Fruit fly (Drosophila melanogaster) whole organism, embryonic: Measurements from ENCODE around the gene CG5715.

Experiments used
- Aef1 ChIP-seq: fragments of 200-800 bp; sonication (Bioruptor generic); IDR thresholded peaks from 3 replicates; pipeline ENCODE4 v1.3.6; 2022; ENCODE audit warnings: missing biosample characterization, missing genetic modification characterization
- Atf3 ChIP-seq: fragments of 200-800 bp; sonication (Bioruptor generic); optimal IDR thresholded peaks from 3 replicates; lab custom pipeline; 2016; ENCODE audit warnings: missing biosample characterization, missing genetic modification characterization
- B-H1 ChIP-seq: fragments of 200-800 bp; sonication (Bioruptor generic); IDR thresholded peaks from 3 replicates; pipeline ENCODE4 v1.3.6; 2022; ENCODE audit warnings: missing biosample characterization, missing genetic modification characterization
- Bdp1 ChIP-seq: fragments of 200-800 bp; sonication (Bioruptor generic); optimal IDR thresholded peaks from 3 replicates; lab custom pipeline; 2016; ENCODE audit warnings: missing biosample characterization, missing genetic modification characterization
- CG10147 ChIP-seq: fragments of 200-800 bp; sonication (Bioruptor generic); optimal IDR thresholded peaks from 2 replicates; lab custom pipeline; 2019; ENCODE audit warnings: missing biosample characterization, mild to moderate bottlenecking, missing genetic modification characterization, moderate library complexity
- CG10654 ChIP-seq: fragments of 200-800 bp; sonication (Bioruptor generic); optimal IDR thresholded peaks from 2 replicates; lab custom pipeline; 2016; ENCODE audit warnings: missing biosample characterization, missing genetic modification characterization
- CG11398 ChIP-seq: fragments of 200-800 bp; sonication (Bioruptor generic); optimal IDR thresholded peaks from 2 replicates; lab custom pipeline; 2016; ENCODE audit warnings: missing biosample characterization, missing genetic modification characterization
- CG12071 ChIP-seq: fragments of 200-800 bp; sonication (Bioruptor generic); optimal IDR thresholded peaks from 3 replicates; lab custom pipeline; 2018; ENCODE audit warnings: missing biosample characterization, mild to moderate bottlenecking, missing genetic modification characterization
- CG12155 ChIP-seq: fragments of 200-800 bp; sonication (Bioruptor generic); optimal IDR thresholded peaks from 3 replicates; lab custom pipeline; 2016; ENCODE audit warnings: missing biosample characterization, missing genetic modification characterization
- CG15269 ChIP-seq: fragments of 200-800 bp; sonication (Bioruptor generic); optimal IDR thresholded peaks from 2 replicates; lab custom pipeline; 2018; ENCODE audit warnings: missing biosample characterization, mild to moderate bottlenecking, missing genetic modification characterization, moderate library complexity
- CG1529 ChIP-seq: fragments of 200-800 bp; sonication (Bioruptor generic); optimal IDR thresholded peaks from 3 replicates; lab custom pipeline; 2018; ENCODE audit warnings: missing biosample characterization, missing genetic modification characterization
- CG15514 ChIP-seq: fragments of 200-800 bp; sonication (Bioruptor generic); optimal IDR thresholded peaks from 3 replicates; lab custom pipeline; 2017; ENCODE audit warnings: missing biosample characterization, missing genetic modification characterization, mild to moderate bottlenecking, moderate library complexity, missing genetic modification reagents
- CG16813 ChIP-seq: fragments of 200-800 bp; sonication (Bioruptor generic); IDR thresholded peaks from 3 replicates; pipeline ENCODE4 v1.3.6; 2022; ENCODE audit warnings: missing biosample characterization, missing genetic modification characterization; ENCODE audit not compliant: partially characterized antibody
- CG2120 ChIP-seq: fragments of 200-800 bp; sonication (Bioruptor generic); optimal IDR thresholded peaks from 3 replicates; lab custom pipeline; 2016; ENCODE audit warnings: missing biosample characterization, missing genetic modification characterization
- CG2202 ChIP-seq: fragments of 200-800 bp; sonication (Bioruptor generic); optimal IDR thresholded peaks from 2 replicates; lab custom pipeline; 2018; ENCODE audit warnings: missing biosample characterization, mild to moderate bottlenecking, missing genetic modification characterization
- CG31365 ChIP-seq: fragments of 200-800 bp; sonication (Bioruptor generic); optimal IDR thresholded peaks from 2 replicates; lab custom pipeline; 2018; ENCODE audit warnings: missing biosample characterization, mild to moderate bottlenecking, missing genetic modification characterization
- CG3281 ChIP-seq: fragments of 200-800 bp; sonication (Bioruptor generic); optimal IDR thresholded peaks from 3 replicates; lab custom pipeline; 2017; ENCODE audit warnings: missing biosample characterization, mild to moderate bottlenecking, missing genetic modification characterization
- CG34422 ChIP-seq: fragments of 200-800 bp; sonication (Bioruptor generic); IDR thresholded peaks from 3 replicates; pipeline ENCODE4 v1.3.6; 2022; ENCODE audit warnings: missing biosample characterization, missing genetic modification characterization
- CG4328 ChIP-seq: fragments of 200-800 bp; sonication (Bioruptor generic); optimal IDR thresholded peaks from 3 replicates; lab custom pipeline; 2017; ENCODE audit warnings: missing biosample characterization, missing genetic modification reagents, missing genetic modification characterization
- CG5953 ChIP-seq: fragments of 200-800 bp; sonication (Bioruptor generic); IDR thresholded peaks from 2 replicates; pipeline ENCODE4 v1.3.6; 2022; ENCODE audit warnings: missing biosample characterization, missing genetic modification characterization
- CG7839 ChIP-seq: fragments of 200-800 bp; sonication (Bioruptor generic); optimal IDR thresholded peaks from 3 replicates; lab custom pipeline; 2018; ENCODE audit warnings: missing biosample characterization, mild to moderate bottlenecking, missing genetic modification characterization, moderate library complexity
- CG8944 ChIP-seq: fragments of 200-800 bp; sonication (Bioruptor generic); optimal IDR thresholded peaks from 3 replicates; lab custom pipeline; 2016; ENCODE audit warnings: missing biosample characterization, missing genetic modification characterization
- Deaf1 ChIP-seq: fragments of 200-800 bp; optimal IDR thresholded peaks from 3 replicates; lab custom pipeline; 2019; ENCODE audit warnings: missing biosample characterization, mild to moderate bottlenecking, missing genetic modification characterization, moderate library complexity
- Eip74EF ChIP-seq, 2 experiments: fragments of 200-800 bp in 1 of 2; fragments of >200 bp in 1 of 2; sonication (Bioruptor generic) in 1 of 2; optimal IDR thresholded peaks; 2 replicates each; lab custom pipeline; 2017 to 2019; ENCODE audit warnings: missing biosample characterization in 2 of 2, missing genetic modification characterization in 2 of 2, mild to moderate bottlenecking in 1 of 2, moderate library complexity in 1 of 2
- Ets65A ChIP-seq: fragments of 200-800 bp; sonication (Bioruptor generic); peaks from one replicate; lab custom pipeline; 2016; ENCODE audit warnings: missing biosample characterization, missing genetic modification characterization
- Gug ChIP-seq: fragments of 200-800 bp; sonication (Bioruptor generic); IDR thresholded peaks from 4 replicates; pipeline ENCODE4 v1.3.6; 2022; ENCODE audit warnings: missing biosample characterization, missing genetic modification characterization
- HLH4C ChIP-seq: fragments of 200-800 bp; sonication (Bioruptor generic); IDR thresholded peaks from 3 replicates; pipeline ENCODE4 v1.3.6; 2022; ENCODE audit warnings: missing biosample characterization, missing genetic modification characterization; ENCODE audit not compliant: partially characterized antibody
- HLHmδ ChIP-seq: fragments of 200-800 bp; sonication (Bioruptor generic); optimal IDR thresholded peaks from 2 replicates; lab custom pipeline; 2018; ENCODE audit warnings: missing biosample characterization, mild to moderate bottlenecking, missing genetic modification characterization, moderate library complexity
- PHDP ChIP-seq: fragments of 200-800 bp; sonication (Bioruptor generic); optimal IDR thresholded peaks from 3 replicates; lab custom pipeline; 2018; ENCODE audit warnings: missing biosample characterization, mild to moderate bottlenecking, missing genetic modification characterization, moderate library complexity
- Scr ChIP-seq: fragments of 200-800 bp; sonication (Bioruptor generic); IDR thresholded peaks from 2 replicates; pipeline ENCODE4 v1.3.6; 2022; ENCODE audit warnings: missing biosample characterization, missing genetic modification characterization; ENCODE audit not compliant: partially characterized antibody
- Trl ChIP-seq, 3 experiments: fragments of >200 bp in 2 of 3; fragments of 200-800 bp in 1 of 3; sonication (Bioruptor generic) in 1 of 3; optimal IDR thresholded peaks; 2 replicates in 1 of 3; 3 replicates in 2 of 3; lab custom pipeline; 2016 to 2017; ENCODE audit warnings: missing biosample characterization in 1 of 3, missing genetic modification characterization in 1 of 3
- br ChIP-seq: fragments of >200 bp; optimal IDR thresholded peaks from 2 replicates; lab custom pipeline; 2017
- bsh ChIP-seq, 2 experiments: fragments of 200-800 bp; sonication (Bioruptor generic); optimal IDR thresholded peaks; 2 replicates each; lab custom pipeline; 2017 to 2018; ENCODE audit warnings: mild to moderate bottlenecking in 2 of 2, missing biosample characterization in 2 of 2, missing genetic modification characterization in 2 of 2, moderate library complexity in 1 of 2
- cas ChIP-seq: fragments of 200-800 bp; sonication (Bioruptor generic); IDR thresholded peaks from 2 replicates; pipeline ENCODE4 v1.3.6; 2022; ENCODE audit warnings: missing biosample characterization, missing genetic modification characterization
- caup ChIP-seq: fragments of 200-800 bp; sonication (Bioruptor generic); optimal IDR thresholded peaks from 3 replicates; lab custom pipeline; 2017; ENCODE audit warnings: missing biosample characterization, mild to moderate bottlenecking, missing genetic modification characterization, moderate library complexity; ENCODE audit not compliant: severe bottlenecking
- ewg ChIP-seq: fragments of 200-800 bp; sonication (Bioruptor generic); optimal IDR thresholded peaks from 3 replicates; lab custom pipeline; 2017; ENCODE audit warnings: mild to moderate bottlenecking, missing biosample characterization, missing genetic modification reagents, missing genetic modification characterization
- grau ChIP-seq: fragments of 200-800 bp; optimal IDR thresholded peaks from 3 replicates; lab custom pipeline; 2019; ENCODE audit warnings: missing biosample characterization, mild to moderate bottlenecking, missing genetic modification characterization, moderate library complexity
- gsb-n ChIP-seq: fragments of 200-800 bp; sonication (Bioruptor generic); optimal IDR thresholded peaks from 3 replicates; lab custom pipeline; 2018; ENCODE audit warnings: missing biosample characterization, mild to moderate bottlenecking, missing genetic modification characterization
- inv ChIP-seq: fragments of 200-800 bp; sonication (Bioruptor generic); IDR thresholded peaks from 2 replicates; pipeline ENCODE4 v1.3.6; 2022; ENCODE audit warnings: missing biosample characterization, missing genetic modification characterization; ENCODE audit not compliant: partially characterized antibody
- kni ChIP-seq: fragments of 200-800 bp; sonication (Bioruptor generic); optimal IDR thresholded peaks from 3 replicates; lab custom pipeline; 2017; ENCODE audit warnings: mild to moderate bottlenecking, missing biosample characterization, missing genetic modification reagents, missing genetic modification characterization
- nmo ChIP-seq: fragments of 200-800 bp; sonication (Bioruptor generic); optimal IDR thresholded peaks from 2 replicates; lab custom pipeline; 2018; ENCODE audit warnings: missing biosample characterization, mild to moderate bottlenecking, missing genetic modification characterization, moderate library complexity
- pb ChIP-seq: fragments of 200-800 bp; sonication (Bioruptor generic); optimal IDR thresholded peaks from 3 replicates; lab custom pipeline; 2016; ENCODE audit warnings: missing biosample characterization, missing genetic modification characterization
- prd ChIP-seq, 3 experiments: fragments of >200 bp in 2 of 3; fragments of 200-800 bp in 1 of 3; sonication (Bioruptor generic) in 1 of 3; optimal IDR thresholded peaks in 2 of 3; IDR thresholded peaks in 1 of 3; 2 replicates in 2 of 3; 3 replicates in 1 of 3; pipeline versions ENCODE4 v1.3.6 to Lab custom; 2017 to 2022; ENCODE audit warnings: missing biosample characterization in 1 of 3, missing genetic modification characterization in 1 of 3
- slp2 ChIP-seq: fragments of 200-800 bp; sonication (Bioruptor generic); optimal IDR thresholded peaks from 2 replicates; lab custom pipeline; 2016; ENCODE audit warnings: missing biosample characterization, missing genetic modification characterization
- trh ChIP-seq: fragments of 200-800 bp; sonication (Bioruptor generic); optimal IDR thresholded peaks from 2 replicates; lab custom pipeline; 2016; ENCODE audit warnings: missing biosample characterization, missing genetic modification characterization
- vfl ChIP-seq: fragments of 200-800 bp; sonication (Bioruptor generic); optimal IDR thresholded peaks from 2 replicates; lab custom pipeline; 2016; ENCODE audit warnings: missing biosample characterization, missing genetic modification characterization
- wor ChIP-seq: fragments of 200-800 bp; sonication (Bioruptor generic); IDR thresholded peaks from 2 replicates; pipeline ENCODE4 v1.3.6; 2022; ENCODE audit warnings: missing biosample characterization, missing genetic modification characterization

Gene CG5715

DNA sequence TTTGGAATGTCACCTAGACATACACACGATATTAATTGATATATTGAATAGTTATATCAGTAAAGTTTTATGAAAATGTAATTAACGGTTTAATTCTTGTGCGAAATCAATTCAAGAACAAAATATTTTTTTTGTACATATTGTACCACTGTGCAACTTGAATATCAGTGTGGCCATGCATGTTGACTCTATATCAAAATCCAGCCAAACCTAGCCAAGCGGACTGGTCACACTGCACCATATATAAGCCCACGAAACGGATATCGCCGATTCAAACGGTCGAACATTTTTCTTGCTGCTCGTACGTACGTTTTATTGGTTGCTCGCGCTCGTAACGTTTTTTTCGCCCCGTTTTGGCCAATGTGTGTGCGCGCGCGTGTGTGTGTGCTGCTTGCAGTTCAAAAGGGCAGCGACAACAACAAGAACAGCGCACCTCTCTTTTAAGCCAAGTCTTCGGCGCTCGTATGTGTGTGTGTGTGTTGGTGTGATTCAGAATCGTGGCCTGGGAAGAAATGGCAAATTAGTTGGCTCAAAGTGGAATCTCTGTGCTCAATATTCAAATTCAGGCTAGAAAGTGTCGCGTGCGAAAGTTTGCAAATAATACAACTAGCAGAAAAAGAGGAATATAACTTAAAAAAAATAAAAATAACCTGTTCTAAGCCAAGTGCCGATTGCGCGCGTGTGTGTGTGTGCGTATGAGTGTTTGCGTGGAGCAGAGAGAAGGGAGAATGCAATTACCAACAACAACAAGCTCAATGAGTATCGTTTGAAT lies 771 bp upstream of the CG5715 start, which contains the start of gene crb (continued):
- TF ChIP-seq Gug (GFP tag; lab: Robert Waterston, UW), result 0 out of 4 replicates have a peak, but pooled peaks have one; percentile 7
- no peak for TF ChIP-seq wor
- TF ChIP-seq CG10147 (GFP tag; lab: Kevin White, UChicago), result no peak
- TF ChIP-seq CG2202, result peak; percentile 22
- peak; percentile 0 for TF ChIP-seq CG10654 (GFP tag; lab: Kevin White, UChicago)
- TF ChIP-seq CG34422 (GFP tag; lab: Robert Waterston, UW), result no peak; the same call in 1 of the 3 replicates
- TF ChIP-seq nmo (GFP tag; lab: Kevin White, UChicago), result peak; percentile 58
- TF ChIP-seq CG12155 (GFP tag; lab: Kevin White, UChicago), result peak; percentile 28
- TF ChIP-seq Aef1, result no peak
- peak; percentile 67 for TF ChIP-seq caup
- peak; percentile 69 for TF ChIP-seq Deaf1 (tag; lab: Kevin White, UChicago)
- TF ChIP-seq inv (GFP tag; lab: Robert Waterston, UW), result peak; percentile 40; the same call in 1 of the 2 replicates
- TF ChIP-seq slp2 (GFP tag; lab: Kevin White, UChicago), result no peak
- peak; percentile 49 for TF ChIP-seq Scr (GFP tag; lab: Robert Waterston, UW)
- TF ChIP-seq CG31365 (tag; lab: Kevin White, UChicago), result peak; percentile 11
- TF ChIP-seq HLHmδ (GFP tag; lab: Kevin White, UChicago), result peak; percentile 53
- TF ChIP-seq grau (tag; lab: Kevin White, UChicago), result peak; percentile 54
- TF ChIP-seq PHDP, result peak; percentile 31
- TF ChIP-seq ewg, result peak; percentile 5
- TF ChIP-seq B-H1 (GFP tag; lab: Robert Waterston, UW), result peak; percentile 18; the same call in 1 of the 3 replicates
- TF ChIP-seq pb (GFP tag; lab: Kevin White, UChicago), result peak; percentile 44
- no peak for TF ChIP-seq CG1529
- peak; percentile 51 for TF ChIP-seq CG16813 (GFP tag; lab: Robert Waterston, UW)
- TF ChIP-seq kni (GFP tag; lab: Kevin White, UChicago), result peak; percentile 5
- TF ChIP-seq CG5953 (GFP tag; lab: Robert Waterston, UW), result 0 out of 2 replicates have a peak, but pooled peaks have one; percentile 32
- TF ChIP-seq Trl (optimal IDR thresholded peaks at IDR 0.05; lab: Kevin White, UChicago), result no peak
- TF ChIP-seq Trl (GFP tag; optimal IDR thresholded peaks at IDR 0.05; lab: Kevin White, UChicago), result peak; percentile 68
- TF ChIP-seq bsh (GFP tag; optimal IDR thresholded peaks at IDR 0.05; lab: Kevin White, UChicago), result peak in 1 of 2 experiments; percentile 32
- TF ChIP-seq prd (optimal IDR thresholded peaks at IDR 0.05; lab: Kevin White, UChicago), result no peak
- peak; percentile 40; the same call in 2 of the 3 replicates for TF ChIP-seq prd (GFP tag; IDR thresholded peaks at IDR 0.05; lab: Robert Waterston, UW)
- peak; percentile 45 for TF ChIP-seq gsb-n (tag; lab: Kevin White, UChicago)
- TF ChIP-seq trh (GFP tag; lab: Kevin White, UChicago), result no peak
- TF ChIP-seq CG7839 (tag; lab: Kevin White, UChicago), result peak; percentile 55
- TF ChIP-seq CG3281 (GFP tag; lab: Kevin White, UChicago), result peak; percentile 43
- TF ChIP-seq vfl (GFP tag; lab: Kevin White, UChicago), result peak; percentile 26
- TF ChIP-seq Eip74EF (GFP tag; optimal IDR thresholded peaks at IDR 0.05; lab: Kevin White, UChicago), result peak in 1 of 2 experiments; percentile 39
- no peak for TF ChIP-seq CG11398 (GFP tag; lab: Kevin White, UChicago)
- TF ChIP-seq CG12071 (GFP tag; lab: Kevin White, UChicago), result peak; percentile 55
- peak; percentile 25 for TF ChIP-seq Atf3 (GFP tag; lab: Kevin White, UChicago)
- peak; percentile 63 for TF ChIP-seq CG2120 (GFP tag; lab: Kevin White, UChicago)
- TF ChIP-seq br (lab: Kevin White, UChicago), result no peak
- no peak for TF ChIP-seq cas
- peak; percentile 60 for TF ChIP-seq CG15269 (tag; lab: Kevin White, UChicago)
- 0 out of 3 replicates have a peak, but pooled peaks have one; percentile 7 for TF ChIP-seq HLH4C (GFP tag; lab: Robert Waterston, UW)
- peak; percentile 35 for TF ChIP-seq CG8944
- TF ChIP-seq CG4328 (GFP tag; lab: Kevin White, UChicago), result peak; percentile 12
- peak; percentile 41 for TF ChIP-seq Bdp1 (GFP tag; lab: Kevin White, UChicago)
- TF ChIP-seq Ets65A (GFP tag; lab: Kevin White, UChicago), result peak; percentile 63
- peak; percentile 65 for TF ChIP-seq CG15514
